Worm (Caenorhabditis elegans) whole organism, early embryonic: ENCODE results near the gene F13A7.12.

Source experiments
- B0310.2 ChIP-seq: sonication (generic microtip); optimal IDR thresholded peaks from 2 replicates; lab custom pipeline; 2016; ENCODE audit warnings: mild to moderate bottlenecking, missing genetic modification characterization, missing compliant biosample characterization
- F13C5.2 ChIP-seq: sonication (generic microtip); optimal IDR thresholded peaks from 2 replicates; lab custom pipeline; 2017; ENCODE audit warnings: mild to moderate bottlenecking, missing genetic modification characterization, inconsistent platforms, missing compliant biosample characterization
- aly-1 ChIP-seq: sonication (generic microtip); optimal IDR thresholded peaks from 2 replicates; lab custom pipeline; 2016; ENCODE audit warnings: missing genetic modification characterization, missing compliant biosample characterization
- ama-1 ChIP-seq: fragments of 150-350 bp; optimal IDR thresholded peaks from 2 replicates; lab custom pipeline; 2014
- ceh-13 ChIP-seq: fragments of 200-800 bp; sonication (Bioruptor generic); optimal IDR thresholded peaks from 2 replicates; lab custom pipeline; 2018; ENCODE audit warnings: mild to moderate bottlenecking, missing genetic modification characterization, missing compliant biosample characterization
- ceh-36 ChIP-seq: sonication (generic microtip); optimal IDR thresholded peaks from 2 replicates; lab custom pipeline; 2016; ENCODE audit warnings: missing genetic modification characterization, inconsistent platforms, missing compliant biosample characterization
- ets-7 ChIP-seq: sonication (generic microtip); optimal IDR thresholded peaks from 2 replicates; lab custom pipeline; 2016; ENCODE audit warnings: missing genotype, missing genetic modification characterization, missing compliant biosample characterization
- flt-1 ChIP-seq: fragments of 200-800 bp; sonication (Bioruptor generic); IDR thresholded peaks from 2 replicates; pipeline ENCODE4 v1.3.6; 2022; ENCODE audit warnings: missing genetic modification characterization, missing compliant biosample characterization
- hmbx-1 ChIP-seq: sonication (generic microtip); optimal IDR thresholded peaks from 2 replicates; lab custom pipeline; 2016; ENCODE audit warnings: mild to moderate bottlenecking, missing genetic modification characterization, missing compliant biosample characterization
- hmg-4 ChIP-seq: fragments of 200-800 bp; sonication (Bioruptor generic); optimal IDR thresholded peaks from 2 replicates; lab custom pipeline; 2018; ENCODE audit warnings: mild to moderate bottlenecking, missing genetic modification characterization, missing compliant biosample characterization
- hnd-1 ChIP-seq: sonication (generic microtip); optimal IDR thresholded peaks from 2 replicates; lab custom pipeline; 2016; ENCODE audit warnings: missing genetic modification characterization, missing compliant biosample characterization
- pes-1 ChIP-seq: fragments of 200-800 bp; sonication (Bioruptor generic); IDR thresholded peaks from 2 replicates; pipeline ENCODE4 v1.3.6; 2022; ENCODE audit warnings: missing genetic modification reagents, missing genetic modification characterization, missing compliant biosample characterization
- scrt-1 ChIP-seq: fragments of 200-800 bp; sonication (Bioruptor generic); IDR thresholded peaks from 2 replicates; pipeline ENCODE4 v1.3.6; 2022; ENCODE audit warnings: missing genetic modification characterization, missing compliant biosample characterization
- sea-1 ChIP-seq: fragments of 200-800 bp; sonication (Bioruptor generic); conservative IDR thresholded peaks from 2 replicates; pipeline ENCODE4 v1.3.6; 2022; ENCODE audit warnings: missing genetic modification characterization, missing compliant biosample characterization
- tbx-11 ChIP-seq: fragments of 200-800 bp; sonication (Bioruptor generic); IDR thresholded peaks from 2 replicates; pipeline ENCODE4 v1.3.6; 2022; ENCODE audit warnings: missing genetic modification characterization, missing compliant biosample characterization
- tbx-37 ChIP-seq: fragments of 200-800 bp; sonication (Bioruptor generic); conservative IDR thresholded peaks from 2 replicates; pipeline ENCODE4 v1.3.6; 2022; ENCODE audit warnings: missing genetic modification reagents, missing genetic modification characterization, missing compliant biosample characterization
- tra-4 ChIP-seq: sonication (generic microtip); optimal IDR thresholded peaks from 2 replicates; lab custom pipeline; 2017; ENCODE audit warnings: missing genetic modification characterization, missing compliant biosample characterization

Gene F13A7.12

DNA sequence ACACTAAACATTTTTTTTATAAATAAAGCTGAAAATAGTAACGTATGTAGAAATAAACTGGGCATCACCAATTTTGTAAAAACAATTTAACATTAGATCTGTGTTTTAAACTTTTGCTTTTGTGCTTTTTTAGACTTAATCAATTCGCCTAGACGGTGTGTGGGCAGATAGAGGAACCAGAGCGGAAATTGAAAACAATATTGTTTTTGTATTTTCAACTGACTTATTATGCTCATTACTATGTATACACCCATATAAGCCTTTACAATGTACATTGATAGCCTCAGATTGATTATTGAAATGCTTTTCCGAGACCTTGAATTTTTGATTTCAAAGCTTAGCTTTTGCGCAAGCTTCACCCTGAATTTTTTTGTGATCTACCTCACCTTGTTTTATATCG is 34.1 kb downstream of the F13A7.12 start, which contains the start of gene str-73:
str-73 (plus strand) TSS at position 301 of the 400 bp plus-strand sequence.
- TF ChIP-seq tbx-37 (GFP tag; lab: Robert Waterston, UW) (no peak), sea-1 (GFP tag; lab: Robert Waterston, UW) (no peak), hnd-1 (tag; lab: Kevin White, UChicago) (no peak), aly-1 (tag; lab: Kevin White, UChicago) (no peak), ceh-36 (tag; lab: Kevin White, UChicago) (no peak), tbx-11 (GFP tag; lab: Robert Waterston, UW) (no peak), F13C5.2 (tag; lab: Kevin White, UChicago) (no peak)

DNA sequence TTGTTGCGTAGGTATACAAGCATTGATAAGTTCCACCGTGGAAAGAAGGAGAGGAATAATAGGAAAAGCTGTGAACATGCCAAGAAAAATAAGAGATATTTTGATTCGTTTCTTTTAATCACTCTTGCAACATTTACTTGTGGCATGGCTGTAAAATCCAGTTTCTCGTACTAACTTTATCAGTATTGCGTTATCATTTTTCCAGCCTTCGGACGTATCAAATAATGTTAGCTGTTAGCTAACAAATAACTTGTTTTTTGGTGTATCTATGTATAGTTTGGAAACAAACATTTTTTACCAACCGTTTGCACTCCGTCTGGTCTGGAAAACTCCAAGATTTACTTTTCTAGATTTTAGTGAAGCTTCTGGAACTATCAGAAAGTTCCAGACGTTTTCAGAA is 37.6 kb downstream of the F13A7.12 start, which contains the start of gene clec-234:
clec-234 (minus strand) TSS at position 101 of the 400 bp plus-strand sequence.
- no peak for TF ChIP-seq F13C5.2 (tag; lab: Kevin White, UChicago)
- no peak for TF ChIP-seq ama-1
- no peak for TF ChIP-seq B0310.2 (tag; lab: Kevin White, UChicago)
- TF ChIP-seq ets-7 (tag; lab: Kevin White, UChicago) = no peak
- TF ChIP-seq sea-1 (GFP tag; lab: Robert Waterston, UW) = no peak
- TF ChIP-seq ceh-13 (GFP tag; lab: Kevin White, UChicago) = no peak
- no peak for TF ChIP-seq hmbx-1 (tag; lab: Kevin White, UChicago)
- TF ChIP-seq hmg-4 = no peak

DNA sequence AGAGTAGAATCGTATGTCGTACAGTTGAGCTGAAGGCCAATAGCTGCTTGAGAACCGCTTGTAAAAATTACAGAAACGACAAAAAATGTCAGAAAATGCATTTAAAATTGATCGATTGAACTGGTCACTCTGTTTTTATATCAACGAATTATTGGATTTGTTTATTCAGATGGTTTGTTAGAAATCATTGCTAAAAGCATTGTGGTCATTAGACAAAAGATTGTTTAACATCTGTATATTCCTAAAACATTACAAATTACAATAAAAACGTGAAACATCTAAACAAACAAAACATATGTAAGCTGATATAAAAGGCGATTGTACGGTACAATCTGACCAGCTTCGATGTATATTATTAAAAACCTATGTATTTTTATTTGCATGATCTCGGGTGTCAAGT is 39.7 kb downstream of the F13A7.12 start, which contains the start of the genes F26D2.13 and F26D2.14:
F26D2.13 (minus strand) TSS at position 101 of the 400 bp plus-strand sequence.
F26D2.14 (plus strand) TSS at position 346 of the 400 bp plus-strand sequence.
- TF ChIP-seq ceh-13 (GFP tag; lab: Kevin White, UChicago) (no peak), hmg-4 (no peak), hnd-1 (tag; lab: Kevin White, UChicago) (no peak), ama-1 (no peak), B0310.2 (tag; lab: Kevin White, UChicago) (no peak), scrt-1 (GFP tag; lab: Robert Waterston, UW) (no peak), pes-1 (GFP tag; lab: Robert Waterston, UW) (no peak)

DNA sequence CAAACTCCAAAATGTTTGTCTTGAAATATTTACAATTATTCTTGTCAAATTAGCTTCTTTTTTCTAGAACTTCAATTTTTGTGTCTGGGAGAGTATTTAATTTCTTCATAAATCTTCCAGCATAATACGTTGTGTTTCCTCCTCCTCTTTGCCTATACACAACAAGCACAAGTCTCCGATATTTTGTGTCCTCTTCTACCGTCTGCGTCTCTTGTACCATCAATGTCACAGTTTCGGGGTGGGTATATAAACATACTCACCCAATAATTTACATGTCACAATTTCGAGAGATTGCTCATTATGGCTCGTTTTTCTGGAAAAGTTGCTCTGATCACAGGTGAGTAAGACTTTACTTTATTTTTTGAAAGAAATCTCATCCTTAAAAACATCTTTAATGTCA is 41.7 kb downstream of the F13A7.12 start, which contains the start of gene F26D2.15:
F26D2.15 (plus strand) TSS at position 301 of the 400 bp plus-strand sequence.
- TF ChIP-seq ceh-13 (GFP tag; lab: Kevin White, UChicago) (no peak), hnd-1 (tag; lab: Kevin White, UChicago) (no peak), tbx-37 (GFP tag; lab: Robert Waterston, UW) (no peak), ceh-36 (tag; lab: Kevin White, UChicago) (no peak), F13C5.2 (tag; lab: Kevin White, UChicago) (no peak), sea-1 (GFP tag; lab: Robert Waterston, UW) (no peak), hmbx-1 (tag; lab: Kevin White, UChicago) (no peak), B0310.2 (tag; lab: Kevin White, UChicago) (no peak), flt-1 (GFP tag; lab: Robert Waterston, UW) (no peak)

DNA sequence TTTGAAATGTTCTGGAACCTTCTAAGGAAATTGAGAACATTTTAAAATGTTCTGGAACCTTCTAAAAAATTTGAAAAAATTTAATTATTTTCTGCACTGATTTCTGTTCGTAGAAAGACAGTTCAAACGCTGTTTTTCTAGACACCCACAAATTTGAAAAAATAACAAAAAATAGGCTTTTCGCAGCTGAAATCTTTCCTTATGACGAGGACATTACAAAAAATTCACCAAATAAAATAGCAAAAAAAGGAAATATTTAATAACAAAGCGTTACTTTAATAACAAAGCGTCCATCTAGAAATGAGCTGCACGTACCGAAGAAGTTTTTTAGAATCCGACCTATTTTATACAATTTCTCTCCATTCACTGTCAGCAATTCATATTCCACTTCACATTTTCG is 47.8 kb downstream of the F13A7.12 start, which contains the start of gene srh-141:
srh-141 (plus strand) TSS at position 301 of the 400 bp plus-strand sequence.
- TF ChIP-seq ama-1 (no peak), tra-4 (no peak), hmbx-1 (tag; lab: Kevin White, UChicago) (no peak), ceh-36 (tag; lab: Kevin White, UChicago) (no peak), hmg-4 (no peak), flt-1 (GFP tag; lab: Robert Waterston, UW) (no peak)

DNA sequence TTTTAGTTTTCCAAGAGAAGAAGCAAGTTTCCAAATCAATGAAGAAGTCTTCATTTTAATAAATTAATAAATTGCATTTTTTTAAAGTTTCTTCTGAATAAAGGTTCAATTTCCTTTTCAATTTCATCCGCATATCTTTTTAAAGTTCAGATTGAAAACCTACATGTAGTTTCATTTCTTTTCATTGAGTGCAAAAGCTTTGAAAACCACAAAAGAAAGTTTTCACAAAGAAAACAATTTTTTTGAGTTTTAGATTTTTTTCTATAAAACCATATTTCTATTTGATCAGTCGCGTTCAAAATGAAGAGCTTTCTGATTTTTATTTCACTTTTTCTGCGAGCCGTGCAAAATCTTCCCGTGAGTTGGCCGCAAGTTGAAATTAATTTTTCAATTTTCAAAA is 49.8 kb downstream of the F13A7.12 start, which contains the start of gene T08G3.6:
T08G3.6 (plus strand) TSS at position 301 of the 400 bp plus-strand sequence.
- TF ChIP-seq aly-1 (tag; lab: Kevin White, UChicago) (no peak), ets-7 (tag; lab: Kevin White, UChicago) (no peak), tra-4 (no peak), sea-1 (GFP tag; lab: Robert Waterston, UW) (no peak)

DNA sequence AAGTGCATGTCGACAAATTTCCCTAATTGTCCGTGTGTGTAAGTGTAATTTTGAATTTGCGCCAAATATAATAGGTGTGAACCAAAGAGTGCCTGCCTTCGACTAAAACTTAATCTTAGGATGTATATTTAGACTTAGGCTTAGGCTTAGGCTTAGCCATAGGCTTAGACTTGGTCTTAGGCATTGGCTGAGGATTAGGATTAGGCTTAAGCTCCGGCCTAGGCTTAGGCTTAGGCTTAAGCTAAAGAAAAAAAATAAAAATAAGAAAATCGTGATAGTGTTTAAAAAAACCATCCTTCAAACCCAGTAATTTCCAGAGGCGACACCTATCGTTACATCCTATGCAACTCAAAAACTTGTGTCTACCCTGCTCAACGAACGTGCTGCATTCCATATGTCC is 50.4 kb downstream of the F13A7.12 start:
- TF ChIP-seq ceh-36 (tag; lab: Kevin White, UChicago) (peak; percentile 69), pes-1 (GFP tag; lab: Robert Waterston, UW) (no peak)

DNA sequence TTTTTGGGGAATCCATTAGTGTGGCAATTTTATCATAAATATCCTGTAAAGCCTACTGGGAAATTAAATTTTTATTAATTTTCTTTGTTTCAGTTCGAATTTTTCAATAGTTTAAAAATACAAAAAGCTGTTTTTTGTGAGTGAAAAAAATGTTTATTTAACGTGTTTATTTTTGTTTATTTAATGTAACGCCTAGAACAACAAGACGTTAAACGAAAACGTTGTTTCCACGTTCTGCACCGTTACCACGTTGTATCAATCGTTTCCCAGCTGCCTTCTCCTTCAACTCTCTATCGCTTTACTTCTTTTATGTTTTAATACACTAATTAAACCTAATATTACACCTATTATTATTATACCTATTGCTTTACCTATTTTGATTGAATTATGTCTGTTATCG is 51.9 kb downstream of the F13A7.12 start, which contains the start of gene T08G3.13:
T08G3.13 (plus strand) TSS at position 301 of the 400 bp plus-strand sequence.
- no peak for TF ChIP-seq ets-7 (tag; lab: Kevin White, UChicago)
- no peak for TF ChIP-seq tbx-11 (GFP tag; lab: Robert Waterston, UW)
- TF ChIP-seq B0310.2 (tag; lab: Kevin White, UChicago) = no peak
- TF ChIP-seq flt-1 (GFP tag; lab: Robert Waterston, UW) = no peak
- no peak for TF ChIP-seq hmg-4
- TF ChIP-seq ceh-13 (GFP tag; lab: Kevin White, UChicago) = no peak
- no peak for TF ChIP-seq hmbx-1 (tag; lab: Kevin White, UChicago)
- TF ChIP-seq aly-1 (tag; lab: Kevin White, UChicago) = no peak
- no peak for TF ChIP-seq scrt-1 (GFP tag; lab: Robert Waterston, UW)
- no peak for TF ChIP-seq tbx-37 (GFP tag; lab: Robert Waterston, UW)
- no peak for TF ChIP-seq ceh-36 (tag; lab: Kevin White, UChicago)
- no peak for TF ChIP-seq pes-1 (GFP tag; lab: Robert Waterston, UW)
- TF ChIP-seq hnd-1 (tag; lab: Kevin White, UChicago) = no peak
- no peak for TF ChIP-seq sea-1 (GFP tag; lab: Robert Waterston, UW)
